Worm (Caenorhabditis elegans) whole organism, young adult: ENCODE measurements around the gene stdh-4.

ENCODE experiments used
- F55B11.4 ChIP-seq: sonication (generic microtip); optimal IDR thresholded peaks from 2 replicates; lab custom pipeline; 2016; ENCODE audit warnings: missing compliant biosample characterization, missing genetic modification characterization, borderline replicate concordance; ENCODE audit not compliant: insufficient read depth
- F57C9.4 ChIP-seq: sonication (generic microtip); optimal IDR thresholded peaks from 2 replicates; lab custom pipeline; 2017; ENCODE audit warnings: mild to moderate bottlenecking, missing genetic modification characterization, missing compliant biosample characterization
- nhr-179 ChIP-seq: sonication (generic microtip); optimal IDR thresholded peaks from 2 replicates; lab custom pipeline; 2016; ENCODE audit warnings: mild to moderate bottlenecking, missing genetic modification characterization, missing compliant biosample characterization
- nhr-90 ChIP-seq: sonication (generic microtip); optimal IDR thresholded peaks from 2 replicates; lab custom pipeline; 2016; ENCODE audit warnings: missing genotype, mild to moderate bottlenecking, missing genetic modification characterization, missing compliant biosample characterization

DNA sequence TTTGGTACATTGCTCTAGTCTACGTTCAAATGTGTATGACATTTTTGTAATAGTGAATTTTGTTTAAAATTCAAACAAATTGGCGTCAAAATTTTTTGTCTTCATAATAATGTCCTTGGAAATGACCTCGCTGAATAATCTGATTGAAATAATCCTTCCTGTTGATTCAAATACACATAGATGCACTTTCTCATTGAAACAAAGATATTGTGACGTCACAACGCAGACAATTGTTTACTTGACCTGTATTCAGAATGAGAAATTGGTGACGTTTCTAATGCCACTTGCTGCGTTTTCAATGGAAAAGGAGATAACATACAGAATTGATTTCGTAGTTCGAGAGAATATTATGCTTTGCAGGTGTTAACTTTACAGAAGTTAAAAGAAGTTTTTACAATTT lies 15.2 kb upstream of the stdh-4 start:
- TF ChIP-seq F55B11.4 (tag; lab: Kevin White, UChicago) = no peak
- no peak for TF ChIP-seq nhr-90
- no peak for TF ChIP-seq nhr-179 (tag; lab: Kevin White, UChicago)
- TF ChIP-seq F57C9.4 (tag; lab: Kevin White, UChicago) = no peak
